Worm (Caenorhabditis elegans): ENCODE data around the gene ugt-35.

- no peak for TF ChIP-seq C04F5.9 (tag; optimal IDR thresholded peaks at IDR 0.05)
- no peak for TF ChIP-seq ama-1 (optimal IDR thresholded peaks at IDR 0.05)
- TF ChIP-seq tbx-2 (tag; optimal IDR thresholded peaks at IDR 0.05), result no peak
- TF ChIP-seq zag-1 (tag; optimal IDR thresholded peaks at IDR 0.05), result no peak
- TF ChIP-seq snu-23 (GFP tag; optimal IDR thresholded peaks at IDR 0.05), result no peak
- TF ChIP-seq blmp-1 (tag; optimal IDR thresholded peaks at IDR 0.05), result no peak
- TF ChIP-seq nhr-76 (tag; optimal IDR thresholded peaks at IDR 0.05), result no peak
Measured at ce11 chrV:10632758-10633157, 21.3 kb downstream of the ugt-35 start, which contains the start of gene mab-23.
